Worm (Caenorhabditis elegans): ENCODE data around the gene pros-1.

ce11 chrIII:8098116-8098515 is 31.0 kb downstream of the pros-1 start, which contains the start of gene K06H7.8:
- TF ChIP-seq gmeb-2 (tag; optimal IDR thresholded peaks at IDR 0.05) (no peak), fax-1 (tag; optimal IDR thresholded peaks at IDR 0.05) (no peak), fkh-10 (GFP tag; optimal IDR thresholded peaks at IDR 0.05) (no peak)

Measured in whole organism, late embryonic.